Worm (Caenorhabditis elegans) whole organism, L1 larva: ENCODE measurements around the gene idpc-7.

Source experiments
- alr-1 ChIP-seq: fragments of 200-800 bp; sonication (Bioruptor generic); optimal IDR thresholded peaks from 2 replicates; lab custom pipeline; 2018; ENCODE audit warnings: borderline replicate concordance, mild to moderate bottlenecking, missing genetic modification characterization, missing compliant biosample characterization
- aly-2 ChIP-seq: fragments of 150-350 bp; optimal IDR thresholded peaks from 2 replicates; lab custom pipeline; 2014; ENCODE audit warnings: missing biosample characterization, missing genetic modification characterization
- blmp-1 ChIP-seq: fragments of 150-350 bp; optimal IDR thresholded peaks from 2 replicates; lab custom pipeline; 2014; ENCODE audit warnings: missing biosample characterization, missing genetic modification characterization
- ceh-82 ChIP-seq, 3 experiments: fragments of 150-350 bp in 1 of 3; sonication (generic microtip) in 2 of 3; optimal IDR thresholded peaks; 2 replicates each; lab custom pipeline; 2014 to 2017; ENCODE audit warnings: missing biosample characterization in 3 of 3, missing genetic modification characterization in 3 of 3
- ceh-88 ChIP-seq: fragments of 200-800 bp; sonication (Bioruptor generic); IDR thresholded peaks from 2 replicates; pipeline ENCODE4 v1.3.6; 2022; ENCODE audit warnings: missing genetic modification characterization, missing compliant biosample characterization
- dpl-1 ChIP-seq, 3 experiments: fragments of 150-350 bp in 2 of 3; sonication (generic microtip) in 1 of 3; optimal IDR thresholded peaks; 2 replicates each; lab custom pipeline; 2014 to 2017; ENCODE audit warnings: missing biosample characterization in 3 of 3, missing genetic modification characterization in 3 of 3, missing genetic modification reagents in 3 of 3
- isw-1 ChIP-seq: fragments of 200-800 bp; sonication (Bioruptor generic); IDR thresholded peaks from 2 replicates; pipeline ENCODE4 v1.3.6; 2022; ENCODE audit warnings: missing genetic modification characterization, missing compliant biosample characterization
- lin-13 ChIP-seq: fragments of 150-350 bp; optimal IDR thresholded peaks from 2 replicates; lab custom pipeline; 2014; ENCODE audit warnings: missing biosample characterization, missing genetic modification reagents, missing genetic modification characterization
- lin-14 ChIP-seq: fragments of 200-800 bp; sonication (Bioruptor generic); optimal IDR thresholded peaks from 2 replicates; lab custom pipeline; 2018; ENCODE audit warnings: mild to moderate bottlenecking, missing genetic modification characterization, moderate library complexity, missing compliant biosample characterization
- nhr-20 ChIP-seq: sonication (generic microtip); optimal IDR thresholded peaks from 2 replicates; lab custom pipeline; 2016; ENCODE audit warnings: mild to moderate bottlenecking, missing genetic modification characterization, missing compliant biosample characterization
- nhr-237 ChIP-seq: fragments of 150-350 bp; optimal IDR thresholded peaks from 2 replicates; lab custom pipeline; 2014; ENCODE audit warnings: missing biosample characterization, missing genetic modification characterization
- snu-23 ChIP-seq: sonication (generic microtip); optimal IDR thresholded peaks from 2 replicates; lab custom pipeline; 2016; ENCODE audit warnings: missing genetic modification characterization, missing compliant biosample characterization
- unc-62 ChIP-seq: fragments of 150-350 bp; optimal IDR thresholded peaks from 2 replicates; lab custom pipeline; 2014; ENCODE audit warnings: missing biosample characterization, missing genetic modification reagents, missing genetic modification characterization
- unc-86 ChIP-seq: sonication (generic microtip); optimal IDR thresholded peaks from 2 replicates; lab custom pipeline; 2016; ENCODE audit warnings: missing genetic modification characterization, missing compliant biosample characterization

ce11 chrV:9618919-9619318, at the start of gene idpc-7:
- no peak for TF ChIP-seq unc-62 (GFP tag; lab: Kevin White, UChicago)
- TF ChIP-seq snu-23: no peak
- TF ChIP-seq nhr-20 (tag; lab: Kevin White, UChicago): no peak
- no peak for TF ChIP-seq aly-2 (tag; lab: Kevin White, UChicago)
- TF ChIP-seq ceh-82 (tag; optimal IDR thresholded peaks at IDR 0.05; lab: Kevin White, UChicago): no peak
- TF ChIP-seq isw-1 (GFP tag; lab: Robert Waterston, UW): no peak
- TF ChIP-seq nhr-237 (tag; lab: Kevin White, UChicago): no peak
- TF ChIP-seq blmp-1 (tag; lab: Kevin White, UChicago): no peak
- no peak for TF ChIP-seq lin-14 (GFP tag; lab: Kevin White, UChicago)
- TF ChIP-seq unc-86: no peak
- TF ChIP-seq alr-1: no peak
- TF ChIP-seq dpl-1 (GFP tag; optimal IDR thresholded peaks at IDR 0.05; lab: Kevin White, UChicago): no peak
- TF ChIP-seq lin-13 (GFP tag; lab: Kevin White, UChicago): no peak
- TF ChIP-seq ceh-88: no peak
